Worm (Caenorhabditis elegans): ENCODE results near the gene arc-1.

The arc-1 gene

DNA sequence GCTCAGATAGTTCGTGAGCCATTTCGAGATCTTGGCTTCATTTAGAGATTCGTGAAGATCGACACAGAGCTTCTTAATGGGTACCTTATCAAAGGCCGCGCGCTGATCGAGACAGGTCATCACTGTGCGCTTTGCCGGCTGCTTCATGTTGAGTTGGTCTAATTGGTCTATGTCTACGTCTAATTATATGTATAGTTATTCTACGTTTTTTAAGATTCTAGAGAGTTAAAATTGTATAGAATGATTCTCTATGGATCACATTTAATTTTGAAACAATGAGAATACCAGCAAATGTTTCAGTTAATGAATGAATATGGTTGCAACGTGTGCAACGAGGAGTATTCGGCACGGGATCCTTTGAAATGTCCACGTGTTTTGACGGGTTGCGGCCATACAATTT lies at the start of gene arc-1:
TSS of gene arc-1 (plus strand) at position 301 of the 400 bp plus-strand sequence.
- TF ChIP-seq med-1 (GFP tag; optimal IDR thresholded peaks at IDR 0.05; ENCODE audit: insufficient read depth) = no peak
- TF ChIP-seq klf-2 (GFP tag; conservative IDR thresholded peaks at IDR 0.05) = no peak

DNA sequence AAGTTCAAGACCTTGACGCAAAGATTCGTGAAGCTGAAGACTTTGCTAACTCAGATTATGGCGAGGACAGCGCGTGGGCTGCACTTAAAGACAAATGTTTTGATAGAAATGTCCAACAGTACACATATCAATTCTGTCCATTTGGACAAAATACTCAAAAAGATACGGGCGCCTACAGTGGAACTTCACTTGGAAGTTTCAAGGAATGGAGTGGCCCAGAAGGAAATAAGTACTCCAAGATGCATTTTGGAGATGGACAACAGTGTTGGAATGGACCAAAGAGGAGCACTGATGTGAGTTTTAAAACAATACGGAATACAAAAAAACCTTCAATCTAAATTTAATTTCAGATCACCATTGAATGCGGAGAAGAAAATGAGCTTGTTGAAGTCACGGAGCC lies 48.8 kb upstream of the arc-1 start:
- TF ChIP-seq ref-1 (GFP tag; conservative IDR thresholded peaks at IDR 0.05) = no peak
- TF ChIP-seq klf-2 (GFP tag; conservative IDR thresholded peaks at IDR 0.05) = no peak
- TF ChIP-seq T22C8.4 (GFP tag; IDR thresholded peaks at IDR 0.05) = no peak
- no peak for TF ChIP-seq cog-1 (tag; optimal IDR thresholded peaks at IDR 0.05)
- TF ChIP-seq ztf-29 (GFP tag; IDR thresholded peaks at IDR 0.05) = no peak
- no peak for TF ChIP-seq ztf-23 (GFP tag; IDR thresholded peaks at IDR 0.05)
- no peak for TF ChIP-seq med-1 (GFP tag; optimal IDR thresholded peaks at IDR 0.05; ENCODE audit: insufficient read depth)
- TF ChIP-seq tab-1 (GFP tag; IDR thresholded peaks at IDR 0.05) = no peak
- TF ChIP-seq flt-1 (GFP tag; IDR thresholded peaks at IDR 0.05) = no peak

DNA sequence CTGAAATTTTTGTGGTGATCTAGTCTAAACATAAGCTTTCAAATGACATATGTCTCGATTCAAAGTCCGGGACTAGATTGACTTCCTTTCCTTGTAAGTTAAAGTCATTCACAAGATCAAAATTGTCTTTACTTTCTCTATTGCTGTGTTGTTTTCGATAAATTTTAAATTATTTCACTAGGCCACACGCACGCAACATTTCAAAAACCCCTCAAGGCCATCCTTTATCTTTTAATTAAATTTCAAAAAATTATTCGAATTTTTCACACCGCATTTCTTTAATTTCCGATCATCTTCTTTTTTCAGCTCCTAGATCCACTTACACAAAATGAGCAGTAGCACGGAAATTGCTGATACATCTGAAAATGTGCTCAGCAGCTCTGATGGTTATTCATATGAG lies 38.5 kb upstream of the arc-1 start, which contains the start of gene ZK1307.7:
TSS of gene ZK1307.7 (plus strand) at position 301 of the 400 bp plus-strand sequence.
- TF ChIP-seq klf-2 (GFP tag; conservative IDR thresholded peaks at IDR 0.05) (no peak), med-1 (GFP tag; optimal IDR thresholded peaks at IDR 0.05; ENCODE audit: insufficient read depth) (no peak), flt-1 (GFP tag; IDR thresholded peaks at IDR 0.05) (no peak), ref-1 (GFP tag; conservative IDR thresholded peaks at IDR 0.05) (no peak), T22C8.4 (GFP tag; IDR thresholded peaks at IDR 0.05) (no peak), cog-1 (tag; optimal IDR thresholded peaks at IDR 0.05) (no peak), ztf-23 (GFP tag; IDR thresholded peaks at IDR 0.05) (no peak), ztf-29 (GFP tag; IDR thresholded peaks at IDR 0.05) (no peak), tab-1 (GFP tag; IDR thresholded peaks at IDR 0.05) (no peak)

DNA sequence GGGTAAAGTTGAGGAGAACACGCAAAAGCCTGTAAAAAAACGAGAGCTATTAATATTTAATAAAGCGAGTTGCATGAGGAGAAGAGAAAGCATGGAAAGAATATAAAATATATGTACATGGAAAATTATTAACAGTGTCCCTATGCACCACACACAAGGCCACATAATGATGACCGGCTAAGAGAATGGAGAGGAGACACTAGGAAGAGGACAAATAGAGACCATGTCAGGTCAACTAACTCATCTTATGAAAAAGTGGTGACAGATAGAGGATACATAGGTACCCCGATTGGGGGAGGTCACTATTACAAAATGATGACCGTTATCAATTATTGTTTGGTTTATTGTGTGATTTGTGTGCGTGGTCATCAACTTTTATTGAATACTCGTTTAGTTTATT lies 30.3 kb upstream of the arc-1 start, which contains the start of gene fzr-1:
TSS of gene fzr-1 (minus strand) at position 29 of the 400 bp plus-strand sequence.
- no peak for TF ChIP-seq klf-2 (GFP tag; conservative IDR thresholded peaks at IDR 0.05)
- TF ChIP-seq ztf-23 (GFP tag; IDR thresholded peaks at IDR 0.05) = no peak
- TF ChIP-seq tab-1 (GFP tag; IDR thresholded peaks at IDR 0.05) = no peak
- no peak for TF ChIP-seq flt-1 (GFP tag; IDR thresholded peaks at IDR 0.05)
- TF ChIP-seq cog-1 (tag; optimal IDR thresholded peaks at IDR 0.05) = no peak
- TF ChIP-seq ref-1 (GFP tag; conservative IDR thresholded peaks at IDR 0.05) = no peak
- TF ChIP-seq T22C8.4 (GFP tag; IDR thresholded peaks at IDR 0.05) = no peak
- no peak for TF ChIP-seq ztf-29 (GFP tag; IDR thresholded peaks at IDR 0.05)
- no peak for TF ChIP-seq med-1 (GFP tag; optimal IDR thresholded peaks at IDR 0.05; ENCODE audit: insufficient read depth)

DNA sequence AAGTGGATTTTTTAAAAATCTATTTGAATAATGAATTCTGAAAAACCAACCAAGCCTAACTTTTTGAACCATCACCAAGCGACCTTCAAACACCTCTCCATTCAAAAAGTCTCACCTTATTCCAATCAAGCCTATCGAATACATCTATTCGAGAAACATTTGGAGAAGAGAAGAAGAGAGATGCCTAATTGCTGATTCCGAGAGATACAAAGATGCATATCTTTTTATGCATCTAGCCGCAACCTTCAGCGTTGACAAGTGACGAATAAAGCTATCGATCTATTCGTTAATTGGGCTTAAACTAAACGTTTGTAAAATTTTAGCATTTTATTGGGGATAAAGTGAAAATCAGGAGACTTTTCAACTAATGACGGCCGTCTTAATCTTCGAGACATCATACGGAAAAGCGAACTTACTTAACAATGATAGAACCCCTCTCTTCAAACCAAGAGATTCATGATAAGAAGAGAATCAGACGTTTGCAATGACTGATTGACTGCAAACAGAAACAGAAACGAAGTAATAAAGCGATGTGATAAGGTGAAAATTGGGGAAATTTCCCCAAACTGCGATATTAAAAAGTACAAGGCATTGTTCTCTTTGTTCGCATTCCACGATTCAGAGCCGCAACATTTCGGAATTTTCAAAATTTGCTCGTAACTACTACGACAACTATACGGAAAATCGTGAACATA lies 29.7 kb upstream of the arc-1 start:
- TF ChIP-seq T22C8.4 (GFP tag; IDR thresholded peaks at IDR 0.05) = no peak
- no peak for TF ChIP-seq klf-2 (GFP tag; conservative IDR thresholded peaks at IDR 0.05)
- no peak for TF ChIP-seq ref-1 (GFP tag; conservative IDR thresholded peaks at IDR 0.05)
- TF ChIP-seq ztf-29 (GFP tag; IDR thresholded peaks at IDR 0.05) = peak; percentile 25; the same call in 1 of the 2 replicates
- no peak for TF ChIP-seq ztf-23 (GFP tag; IDR thresholded peaks at IDR 0.05)
- TF ChIP-seq flt-1 (GFP tag; IDR thresholded peaks at IDR 0.05) = no peak
- TF ChIP-seq med-1 (GFP tag; optimal IDR thresholded peaks at IDR 0.05; ENCODE audit: insufficient read depth) = no peak
- no peak for TF ChIP-seq cog-1 (tag; optimal IDR thresholded peaks at IDR 0.05)

DNA sequence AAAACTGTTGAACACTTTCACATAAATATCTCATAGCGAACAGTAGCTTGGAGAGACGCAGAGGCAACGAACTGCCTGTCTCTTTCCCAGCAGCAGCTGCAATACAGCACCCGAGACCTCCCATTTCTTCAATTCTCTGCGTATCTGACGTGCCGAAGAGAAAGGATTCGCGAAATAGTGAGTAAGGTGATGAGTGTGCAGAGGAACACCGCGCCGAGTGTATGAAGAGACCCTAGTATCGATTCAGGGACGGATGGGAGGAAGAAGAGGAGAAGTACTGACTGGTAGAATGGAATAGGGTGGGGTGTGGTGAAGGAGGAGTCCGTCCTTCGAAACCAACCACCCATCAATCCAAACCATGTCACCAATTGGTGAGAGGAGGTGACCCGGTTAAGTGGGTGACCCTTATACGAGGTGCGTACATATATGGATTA lies 28.6 kb upstream of the arc-1 start:
- no peak for TF ChIP-seq klf-2 (GFP tag; conservative IDR thresholded peaks at IDR 0.05)
- TF ChIP-seq med-1 (GFP tag; optimal IDR thresholded peaks at IDR 0.05; ENCODE audit: insufficient read depth) = no peak
- peak; percentile 65 for TF ChIP-seq cog-1 (tag; optimal IDR thresholded peaks at IDR 0.05)
- TF ChIP-seq T22C8.4 (GFP tag; IDR thresholded peaks at IDR 0.05) = peak; percentile 82
- peak; percentile 67; the same call in 1 of the 2 replicates for TF ChIP-seq flt-1 (GFP tag; IDR thresholded peaks at IDR 0.05)
- peak; percentile 62; the same call in 1 of the 2 replicates for TF ChIP-seq ztf-23 (GFP tag; IDR thresholded peaks at IDR 0.05)
- 0 out of 2 replicates have a peak, but pooled peaks have one; percentile 53 for TF ChIP-seq tab-1 (GFP tag; IDR thresholded peaks at IDR 0.05)
- TF ChIP-seq ztf-29 (GFP tag; IDR thresholded peaks at IDR 0.05) = no peak
- TF ChIP-seq ref-1 (GFP tag; conservative IDR thresholded peaks at IDR 0.05) = no peak

DNA sequence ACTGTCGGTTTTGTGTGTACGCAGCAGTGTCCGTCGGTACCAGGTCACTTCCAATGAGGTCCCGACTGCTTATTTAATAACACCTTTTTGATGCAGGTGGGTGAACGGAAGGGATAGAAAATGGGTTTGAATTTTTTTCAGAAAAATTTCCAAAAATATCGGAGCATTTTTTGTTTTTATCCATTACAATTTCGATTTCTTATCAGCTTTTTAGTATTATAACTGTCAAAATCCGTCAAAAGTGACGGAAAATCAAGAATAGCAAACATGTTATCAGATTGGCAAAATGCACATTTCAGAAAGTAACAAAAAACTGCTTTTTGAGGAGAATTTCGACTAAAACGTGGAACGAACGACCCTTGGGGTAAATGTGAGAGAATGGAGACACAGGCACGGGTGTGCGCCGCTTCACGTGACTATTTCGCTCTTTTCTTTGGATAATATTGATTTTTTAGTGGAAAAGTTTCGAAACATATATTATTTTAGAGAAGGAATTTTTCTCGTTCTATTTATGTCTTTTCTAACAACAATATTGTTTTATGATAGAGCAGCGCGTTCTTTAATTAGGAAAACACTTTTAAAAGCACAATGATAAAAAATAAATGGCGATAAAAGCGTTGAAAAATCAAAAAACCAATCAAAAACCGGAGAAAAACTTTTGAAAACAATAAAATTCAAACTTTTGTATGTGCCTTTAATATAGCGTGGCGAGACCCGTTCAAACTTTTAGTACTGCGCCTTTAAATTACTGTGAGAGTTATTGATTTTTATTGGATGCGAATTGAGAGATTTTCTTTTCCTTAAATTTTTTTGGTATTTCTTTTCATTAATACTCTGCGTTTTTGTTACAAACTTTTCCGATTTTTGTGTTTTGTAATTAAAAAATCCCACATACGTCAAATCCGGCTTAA lies 27.6 kb upstream of the arc-1 start, which contains the start of gene sqv-8:
TSS of gene sqv-8 (plus strand) at position 51 of the 911 bp plus-strand sequence.
- peak; percentile 35; the same call in 1 of the 2 replicates for TF ChIP-seq T22C8.4 (GFP tag; IDR thresholded peaks at IDR 0.05)
- TF ChIP-seq ref-1 (GFP tag; conservative IDR thresholded peaks at IDR 0.05) = no peak

DNA sequence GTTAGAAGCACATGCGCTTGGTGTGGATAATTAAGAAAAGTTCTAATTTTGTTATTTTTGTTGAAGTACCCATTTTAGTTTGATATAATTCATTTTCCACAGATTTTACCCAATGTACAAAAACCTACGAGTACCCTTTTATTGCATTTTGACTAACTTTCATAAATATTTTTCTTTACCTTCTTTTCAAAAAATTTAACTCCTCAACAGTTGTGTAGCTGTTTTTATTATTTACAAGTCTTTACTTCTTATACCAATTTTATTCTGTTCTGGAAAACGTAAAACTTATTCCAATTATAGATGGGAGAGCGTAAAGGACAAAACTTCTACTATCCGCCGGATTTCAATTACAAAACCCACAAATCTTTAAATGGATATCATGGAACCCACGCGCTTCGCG lies 25.6 kb upstream of the arc-1 start, which contains the start of gene ZK1307.9:
TSS of gene ZK1307.9 (plus strand) at position 301 of the 400 bp plus-strand sequence.
- no peak for TF ChIP-seq ztf-29 (GFP tag; IDR thresholded peaks at IDR 0.05)
- no peak for TF ChIP-seq tab-1 (GFP tag; IDR thresholded peaks at IDR 0.05)
- TF ChIP-seq ztf-23 (GFP tag; IDR thresholded peaks at IDR 0.05) = no peak
- TF ChIP-seq med-1 (GFP tag; optimal IDR thresholded peaks at IDR 0.05; ENCODE audit: insufficient read depth) = no peak
- no peak for TF ChIP-seq klf-2 (GFP tag; conservative IDR thresholded peaks at IDR 0.05)
- no peak for TF ChIP-seq cog-1 (tag; optimal IDR thresholded peaks at IDR 0.05)
- no peak for TF ChIP-seq T22C8.4 (GFP tag; IDR thresholded peaks at IDR 0.05)
- no peak for TF ChIP-seq ref-1 (GFP tag; conservative IDR thresholded peaks at IDR 0.05)
- TF ChIP-seq flt-1 (GFP tag; IDR thresholded peaks at IDR 0.05) = no peak

DNA sequence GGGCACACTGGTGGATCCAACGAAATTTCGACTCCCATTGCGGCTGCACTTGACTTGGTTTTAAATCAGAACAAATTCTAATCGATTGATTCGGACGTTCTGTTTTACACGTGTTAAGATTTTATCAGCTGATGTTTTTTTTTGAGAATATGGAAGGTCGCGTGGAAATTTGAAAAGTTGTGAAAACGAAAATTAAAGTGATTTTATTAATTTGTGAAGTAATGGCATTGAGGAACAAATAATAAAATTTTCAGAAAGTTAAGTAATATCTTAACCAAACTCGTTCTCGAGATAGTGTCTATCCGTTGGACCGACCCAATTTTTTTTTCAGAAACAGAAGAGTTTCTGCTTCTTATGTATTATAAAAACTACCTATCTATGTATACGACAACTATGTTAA lies 23.1 kb upstream of the arc-1 start, which contains the start of gene ZK1307.4:
TSS of gene ZK1307.4 (minus strand) at position 101 of the 400 bp plus-strand sequence.
- TF ChIP-seq T22C8.4 (GFP tag; IDR thresholded peaks at IDR 0.05) (no peak), cog-1 (tag; optimal IDR thresholded peaks at IDR 0.05) (no peak), med-1 (GFP tag; optimal IDR thresholded peaks at IDR 0.05; ENCODE audit: insufficient read depth) (no peak), ref-1 (GFP tag; conservative IDR thresholded peaks at IDR 0.05) (no peak), ztf-29 (GFP tag; IDR thresholded peaks at IDR 0.05) (no peak), klf-2 (GFP tag; conservative IDR thresholded peaks at IDR 0.05) (no peak), tab-1 (GFP tag; IDR thresholded peaks at IDR 0.05) (no peak), flt-1 (GFP tag; IDR thresholded peaks at IDR 0.05) (no peak), ztf-23 (GFP tag; IDR thresholded peaks at IDR 0.05) (no peak)
